Worm (Caenorhabditis elegans): ENCODE measurements around the gene nhr-34.

nhr-34 gene

ce11 chrIV:9683433-9683832 is 8.0 kb upstream of the nhr-34 start, which contains the start of the genes htas-1 and ZK1251.3:
Gene htas-1 (minus strand): TSS chrIV:9683533.
Gene ZK1251.3 (plus strand): TSS chrIV:9683658.
- TF ChIP-seq F23B12.7 (tag; optimal IDR thresholded peaks at IDR 0.05; ENCODE audit: insufficient read depth) (no peak), ztf-26 (tag; optimal IDR thresholded peaks at IDR 0.05) (no peak), bed-2 (GFP tag; IDR thresholded peaks at IDR 0.05) (no peak), F33H1.4 (GFP tag; IDR thresholded peaks at IDR 0.05) (no peak), nfya-2 (GFP tag; IDR thresholded peaks at IDR 0.05) (no peak), ztf-25 (GFP tag; IDR thresholded peaks at IDR 0.05) (no peak)

ce11 chrIV:9682514-9682913 is 7.0 kb upstream of the nhr-34 start, which contains the start of gene ins-7:
Gene ins-7 (minus strand): TSS chrIV:9682845.
- TF ChIP-seq unc-62 (GFP tag; optimal IDR thresholded peaks at IDR 0.05) (peak; percentile 70), Y67H2A.10 (GFP tag; conservative IDR thresholded peaks at IDR 0.05) (no peak), atf-7 (tag; optimal IDR thresholded peaks at IDR 0.05) (no peak), ztf-22 (GFP tag; optimal IDR thresholded peaks at IDR 0.05) (peak; percentile 48), nhr-80 (tag; optimal IDR thresholded peaks at IDR 0.05) (peak; percentile 86), ets-4 (GFP tag; optimal IDR thresholded peaks at IDR 0.05) (peak; percentile 82)

- no peak for TF ChIP-seq ztf-18 (tag; optimal IDR thresholded peaks at IDR 0.05)
- no peak for TF ChIP-seq hmg-1.2 (GFP tag; IDR thresholded peaks at IDR 0.05)
- no peak for TF ChIP-seq F22D6.2 (tag; optimal IDR thresholded peaks at IDR 0.05)
- no peak for TF ChIP-seq lsy-27 (tag; optimal IDR thresholded peaks at IDR 0.05; ENCODE audit: borderline replicate concordance, insufficient read depth)
- TF ChIP-seq sptf-2 (GFP tag; optimal IDR thresholded peaks at IDR 0.05), result no peak
- no peak for TF ChIP-seq lag-1 (GFP tag; IDR thresholded peaks at IDR 0.05)
- TF ChIP-seq hlh-26 (GFP tag; conservative IDR thresholded peaks at IDR 0.05), result no peak
These were observed 5.4 kb upstream of the nhr-34 start, which contains the start of gene ins-8 for ce11 chrIV:9680841-9681240. Gene ins-8 (minus strand): TSS chrIV:9680941.

ce11 chrIV:9679296-9679695 is 3.8 kb upstream of the nhr-34 start:
- no peak for TF ChIP-seq pha-4 (tag; optimal IDR thresholded peaks at IDR 0.05)
- no peak for TF ChIP-seq F57A8.1 (GFP tag; optimal IDR thresholded peaks at IDR 0.05)
- no peak for TF ChIP-seq cebp-1 (GFP tag; IDR thresholded peaks at IDR 0.05)
- TF ChIP-seq cebp-1 (tag; optimal IDR thresholded peaks at IDR 0.05), result no peak

- TF ChIP-seq lsl-1 (GFP tag; optimal IDR thresholded peaks at IDR 0.05), result no peak
These were observed 2.5 kb upstream of the nhr-34 start for ce11 chrIV:9678007-9678406.

- TF ChIP-seq let-607 (tag; optimal IDR thresholded peaks at IDR 0.05) (peak in 1 of 2 experiments; percentile 69), K12H6.12 (tag; optimal IDR thresholded peaks at IDR 0.05) (peak; percentile 29), ztf-18 (tag; optimal IDR thresholded peaks at IDR 0.05) (no peak), lin-54 (GFP tag; optimal IDR thresholded peaks at IDR 0.05) (peak; percentile 15), F49E8.2 (tag; optimal IDR thresholded peaks at IDR 0.05; ENCODE audit: insufficient read depth) (no peak), hmg-1.2 (GFP tag; IDR thresholded peaks at IDR 0.05) (peak; percentile 80), K11D2.4 (GFP tag; IDR thresholded peaks at IDR 0.05) (peak; percentile 71; the same call in 1 of the 2 replicates), dpl-1 (GFP tag; optimal IDR thresholded peaks at IDR 0.05) (no peak), lin-40 (tag; optimal IDR thresholded peaks at IDR 0.05) (peak; percentile 80), attf-5 (GFP tag; optimal IDR thresholded peaks at IDR 0.05) (peak; percentile 68), egl-44 (GFP tag; IDR thresholded peaks at IDR 0.05) (0 out of 2 replicates have a peak, but pooled peaks have one; percentile 35), snpc-4 (GFP tag; optimal IDR thresholded peaks at IDR 0.05) (no peak), snpc-4 (tag; optimal IDR thresholded peaks at IDR 0.05) (peak in 1 of 4 experiments; percentile 6), somi-1 (GFP tag; optimal IDR thresholded peaks at IDR 0.05) (peak; percentile 83), unc-130 (GFP tag; optimal IDR thresholded peaks at IDR 0.05) (no peak), ztf-22 (GFP tag; optimal IDR thresholded peaks at IDR 0.05) (peak; percentile 59), chd-7 (tag; optimal IDR thresholded peaks at IDR 0.05) (peak; percentile 42), C06A6.2 (GFP tag; conservative IDR thresholded peaks at IDR 0.05) (peak; percentile 62)
These were observed 1.9 kb upstream of the nhr-34 start for ce11 chrIV:9677226-9677992.

Measured in whole organism, young adult.